Fruit fly (Drosophila melanogaster) whole organism, embryonic: Measurements from ENCODE around the gene Spn100A.
A peak's percentile ranks its signal among the peaks of the same experiment; 100 is the strongest.

Experiments used
- Abd-B ChIP-seq: fragments of 200-800 bp; sonication (Bioruptor generic); optimal IDR thresholded peaks from 2 replicates; lab custom pipeline; 2018; ENCODE audit warnings: missing biosample characterization, mild to moderate bottlenecking, missing genetic modification characterization, moderate library complexity
- CG10366 ChIP-seq: fragments of 200-800 bp; sonication (Bioruptor generic); IDR thresholded peaks from 2 replicates; pipeline ENCODE4 v1.3.6; 2022; ENCODE audit warnings: missing biosample characterization, missing genetic modification characterization
- CG12391 ChIP-seq: fragments of 200-800 bp; sonication (Bioruptor generic); optimal IDR thresholded peaks from 3 replicates; lab custom pipeline; 2018; ENCODE audit warnings: missing biosample characterization, mild to moderate bottlenecking, missing genetic modification characterization, moderate library complexity
- CG12942 ChIP-seq: fragments of 200-800 bp; sonication (Bioruptor generic); optimal IDR thresholded peaks from 3 replicates; lab custom pipeline; 2016; ENCODE audit warnings: missing biosample characterization, missing genetic modification characterization
- CG13123 ChIP-seq: fragments of 200-800 bp; sonication (Bioruptor generic); optimal IDR thresholded peaks from 2 replicates; lab custom pipeline; 2016; ENCODE audit warnings: missing biosample characterization, missing genetic modification characterization
- CG13424 ChIP-seq: fragments of 200-800 bp; sonication (Bioruptor generic); optimal IDR thresholded peaks from 2 replicates; lab custom pipeline; 2019; ENCODE audit warnings: missing biosample characterization, mild to moderate bottlenecking, missing genetic modification characterization, moderate library complexity
- CG15696 ChIP-seq: fragments of 200-800 bp; sonication (Bioruptor generic); optimal IDR thresholded peaks from 2 replicates; lab custom pipeline; 2019; ENCODE audit warnings: missing biosample characterization, mild to moderate bottlenecking, missing genetic modification characterization, moderate library complexity
- CG1603 ChIP-seq: fragments of 200-800 bp; sonication (Bioruptor generic); optimal IDR thresholded peaks from 2 replicates; lab custom pipeline; 2019; ENCODE audit warnings: missing biosample characterization, mild to moderate bottlenecking, missing genetic modification characterization, moderate library complexity
- CG17328 ChIP-seq: fragments of 200-800 bp; sonication (Bioruptor generic); IDR thresholded peaks from 2 replicates; pipeline ENCODE4 v1.3.6; 2022; ENCODE audit warnings: missing biosample characterization, missing genetic modification characterization
- CG2202 ChIP-seq: fragments of 200-800 bp; sonication (Bioruptor generic); optimal IDR thresholded peaks from 2 replicates; lab custom pipeline; 2018; ENCODE audit warnings: missing biosample characterization, mild to moderate bottlenecking, missing genetic modification characterization
- CG2678 ChIP-seq: fragments of 200-800 bp; sonication (Bioruptor generic); optimal IDR thresholded peaks from 3 replicates; lab custom pipeline; 2019; ENCODE audit warnings: missing biosample characterization, mild to moderate bottlenecking, missing genetic modification characterization, moderate library complexity
- CG30431 ChIP-seq: fragments of 200-800 bp; sonication (Bioruptor generic); optimal IDR thresholded peaks from 2 replicates; lab custom pipeline; 2017; ENCODE audit warnings: missing biosample characterization, missing genetic modification characterization
- CG4282 ChIP-seq: fragments of 200-800 bp; sonication (Bioruptor generic); optimal IDR thresholded peaks from 2 replicates; lab custom pipeline; 2016; ENCODE audit warnings: missing biosample characterization, missing genetic modification characterization
- CG4360 ChIP-seq: fragments of 200-800 bp; sonication (Bioruptor generic); IDR thresholded peaks from 2 replicates; pipeline ENCODE4 v1.3.6; 2022; ENCODE audit warnings: missing biosample characterization, missing genetic modification characterization
- CG4820 ChIP-seq: fragments of 200-800 bp; sonication (Bioruptor generic); optimal IDR thresholded peaks from 3 replicates; lab custom pipeline; 2016; ENCODE audit warnings: missing biosample characterization, missing genetic modification characterization
- CG7556 ChIP-seq: fragments of 200-800 bp; sonication (Bioruptor generic); optimal IDR thresholded peaks from 2 replicates; lab custom pipeline; 2017; ENCODE audit warnings: missing biosample characterization, mild to moderate bottlenecking, missing genetic modification characterization
- CG7839 ChIP-seq: fragments of 200-800 bp; sonication (Bioruptor generic); optimal IDR thresholded peaks from 3 replicates; lab custom pipeline; 2018; ENCODE audit warnings: missing biosample characterization, mild to moderate bottlenecking, missing genetic modification characterization, moderate library complexity
- CG7987 ChIP-seq: fragments of 200-800 bp; sonication (Bioruptor generic); optimal IDR thresholded peaks from 2 replicates; lab custom pipeline; 2018; ENCODE audit warnings: missing biosample characterization, mild to moderate bottlenecking, missing genetic modification characterization, moderate library complexity
- CG8388 ChIP-seq: fragments of 200-800 bp; sonication (Bioruptor generic); optimal IDR thresholded peaks from 2 replicates; lab custom pipeline; 2019; ENCODE audit warnings: missing biosample characterization, mild to moderate bottlenecking, missing genetic modification characterization, moderate library complexity
- CG8944 ChIP-seq: fragments of 200-800 bp; sonication (Bioruptor generic); optimal IDR thresholded peaks from 3 replicates; lab custom pipeline; 2016; ENCODE audit warnings: missing biosample characterization, missing genetic modification characterization
- D19A ChIP-seq: fragments of 200-800 bp; optimal IDR thresholded peaks from 3 replicates; lab custom pipeline; 2019; ENCODE audit warnings: missing biosample characterization, mild to moderate bottlenecking, missing genetic modification characterization, moderate library complexity
- Dip3 ChIP-seq: fragments of 200-800 bp; sonication (Bioruptor generic); optimal IDR thresholded peaks from 3 replicates; lab custom pipeline; 2016; ENCODE audit warnings: missing biosample characterization, missing genetic modification characterization
- Hr78 ChIP-seq, 2 experiments: fragments of 200-800 bp in 1 of 2; fragments of >200 bp in 1 of 2; sonication (Bioruptor generic) in 1 of 2; optimal IDR thresholded peaks; 2 replicates each; lab custom pipeline; 2017 to 2019; ENCODE audit warnings: missing biosample characterization in 2 of 2, missing genetic modification characterization in 2 of 2, mild to moderate bottlenecking in 1 of 2, moderate library complexity in 1 of 2
- Max ChIP-seq: fragments of 200-800 bp; sonication (Bioruptor generic); optimal IDR thresholded peaks from 2 replicates; lab custom pipeline; 2016; ENCODE audit warnings: missing biosample characterization, mild to moderate bottlenecking, missing genetic modification characterization
- Meics ChIP-seq: fragments of 200-800 bp; sonication (Bioruptor generic); optimal IDR thresholded peaks from 2 replicates; lab custom pipeline; 2017; ENCODE audit warnings: missing biosample characterization, mild to moderate bottlenecking, missing genetic modification characterization
- Myb ChIP-seq: fragments of 200-800 bp; sonication (Bioruptor generic); optimal IDR thresholded peaks from 2 replicates; lab custom pipeline; 2016; ENCODE audit warnings: missing biosample characterization, missing genetic modification characterization
- Xbp1 ChIP-seq: fragments of 200-800 bp; sonication (Bioruptor generic); optimal IDR thresholded peaks from 3 replicates; lab custom pipeline; 2016; ENCODE audit warnings: missing biosample characterization, mild to moderate bottlenecking, missing genetic modification characterization
- abd-A ChIP-seq: fragments of 200-800 bp; sonication (Bioruptor generic); optimal IDR thresholded peaks from 3 replicates; lab custom pipeline; 2019; ENCODE audit warnings: missing biosample characterization, mild to moderate bottlenecking, missing genetic modification characterization, moderate library complexity
- aop ChIP-seq: fragments of 200-800 bp; sonication (Bioruptor generic); IDR thresholded peaks from 2 replicates; pipeline ENCODE4 v1.3.6; 2022; ENCODE audit warnings: missing biosample characterization, missing genetic modification characterization
- dmrt11E ChIP-seq: fragments of 200-800 bp; sonication (Bioruptor generic); optimal IDR thresholded peaks from 3 replicates; lab custom pipeline; 2018; ENCODE audit warnings: missing biosample characterization, mild to moderate bottlenecking, missing genetic modification characterization, moderate library complexity
- fd96Cb ChIP-seq: fragments of 200-800 bp; sonication (Bioruptor generic); optimal IDR thresholded peaks from 2 replicates; lab custom pipeline; 2018; ENCODE audit warnings: missing biosample characterization, mild to moderate bottlenecking, missing genetic modification characterization, moderate library complexity
- gcm ChIP-seq: fragments of 200-800 bp; sonication (Bioruptor generic); optimal IDR thresholded peaks from 2 replicates; lab custom pipeline; 2019; ENCODE audit warnings: missing biosample characterization, mild to moderate bottlenecking, missing genetic modification characterization, moderate library complexity
- inv ChIP-seq: fragments of 200-800 bp; sonication (Bioruptor generic); IDR thresholded peaks from 2 replicates; pipeline ENCODE4 v1.3.6; 2022; ENCODE audit warnings: missing biosample characterization, missing genetic modification characterization; ENCODE audit not compliant: partially characterized antibody
- kay ChIP-seq: fragments of 200-800 bp; sonication (Bioruptor generic); optimal IDR thresholded peaks from 2 replicates; lab custom pipeline; 2016; ENCODE audit warnings: missing biosample characterization, missing genetic modification characterization
- lab ChIP-seq: fragments of 200-800 bp; sonication (Bioruptor generic); optimal IDR thresholded peaks from 3 replicates; lab custom pipeline; 2017; ENCODE audit warnings: missing biosample characterization, missing genetic modification characterization, mild to moderate bottlenecking, moderate library complexity, missing genetic modification reagents
- lmd ChIP-seq: fragments of 200-800 bp; sonication (Bioruptor generic); IDR thresholded peaks from 2 replicates; pipeline ENCODE4 v1.3.6; 2022; ENCODE audit warnings: missing biosample characterization, missing genetic modification characterization
- nmo ChIP-seq: fragments of 200-800 bp; sonication (Bioruptor generic); optimal IDR thresholded peaks from 2 replicates; lab custom pipeline; 2018; ENCODE audit warnings: missing biosample characterization, mild to moderate bottlenecking, missing genetic modification characterization, moderate library complexity
- prd ChIP-seq, 3 experiments: fragments of >200 bp in 2 of 3; fragments of 200-800 bp in 1 of 3; sonication (Bioruptor generic) in 1 of 3; optimal IDR thresholded peaks in 2 of 3; IDR thresholded peaks in 1 of 3; 2 replicates in 2 of 3; 3 replicates in 1 of 3; pipeline versions ENCODE4 v1.3.6 to Lab custom; 2017 to 2022; ENCODE audit warnings: missing biosample characterization in 1 of 3, missing genetic modification characterization in 1 of 3
- ranshi ChIP-seq: fragments of 200-800 bp; sonication (Bioruptor generic); IDR thresholded peaks from 2 replicates; pipeline ENCODE4 v1.3.6; 2022; ENCODE audit warnings: missing biosample characterization, missing genetic modification characterization
- row ChIP-seq: fragments of 200-800 bp; sonication (Bioruptor generic); IDR thresholded peaks from 3 replicates; pipeline ENCODE4 v1.3.6; 2022; ENCODE audit warnings: missing biosample characterization, missing genetic modification characterization
- sens ChIP-seq: fragments of 200-800 bp; sonication (Bioruptor generic); peaks from one replicate; lab custom pipeline; 2016; ENCODE audit warnings: missing biosample characterization, missing genetic modification characterization
- sisA ChIP-seq: fragments of 200-800 bp; sonication (Bioruptor generic); IDR thresholded peaks from 2 replicates; pipeline ENCODE4 v1.3.6; 2022; ENCODE audit warnings: missing biosample characterization, missing genetic modification characterization
- tin ChIP-seq: fragments of 200-800 bp; sonication (Bioruptor generic); optimal IDR thresholded peaks from 3 replicates; lab custom pipeline; 2016; ENCODE audit warnings: missing biosample characterization, missing genetic modification characterization
- unpg ChIP-seq: fragments of 200-800 bp; sonication (Bioruptor generic); optimal IDR thresholded peaks from 3 replicates; lab custom pipeline; 2018; ENCODE audit warnings: missing biosample characterization, mild to moderate bottlenecking, missing genetic modification characterization, moderate library complexity
- vvl ChIP-seq: fragments of 200-800 bp; sonication (Bioruptor generic); IDR thresholded peaks from 2 replicates; pipeline ENCODE4 v1.3.6; 2022; ENCODE audit warnings: missing biosample characterization, missing genetic modification characterization
- wor ChIP-seq: fragments of 200-800 bp; sonication (Bioruptor generic); IDR thresholded peaks from 2 replicates; pipeline ENCODE4 v1.3.6; 2022; ENCODE audit warnings: missing biosample characterization, missing genetic modification characterization
- z ChIP-seq: fragments of 200-800 bp; sonication (Bioruptor generic); IDR thresholded peaks from 3 replicates; pipeline ENCODE4 v1.3.6; 2022; ENCODE audit warnings: missing biosample characterization, missing genetic modification characterization
- zen ChIP-seq: fragments of 200-800 bp; sonication (Bioruptor generic); optimal IDR thresholded peaks from 3 replicates; lab custom pipeline; 2018; ENCODE audit warnings: missing biosample characterization, mild to moderate bottlenecking, missing genetic modification characterization, moderate library complexity
- zf30C ChIP-seq: fragments of 200-800 bp; sonication (Bioruptor generic); optimal IDR thresholded peaks from 3 replicates; lab custom pipeline; 2018; ENCODE audit warnings: missing biosample characterization, mild to moderate bottlenecking, missing genetic modification characterization
- zfh1 ChIP-seq: fragments of 200-800 bp; sonication (Bioruptor generic); IDR thresholded peaks from 3 replicates; pipeline ENCODE4 v1.3.6; 2022; ENCODE audit warnings: missing biosample characterization, missing genetic modification characterization

The Spn100A gene

dm6 chr3R:30734576-30734975 lies 44.1 kb downstream of the Spn100A start (continued):
- TF ChIP-seq Xbp1 (peak; percentile 32), sens (GFP tag; lab: Kevin White, UChicago) (peak; percentile 75), z (GFP tag; lab: Robert Waterston, UW) (no peak), tin (GFP tag; lab: Kevin White, UChicago) (peak; percentile 29), Abd-B (GFP tag; lab: Kevin White, UChicago) (peak; percentile 49), row (GFP tag; lab: Robert Waterston, UW) (peak; percentile 58), CG13424 (peak; percentile 26), wor (GFP tag; lab: Robert Waterston, UW) (0 out of 2 replicates have a peak, but pooled peaks have one; percentile 13), CG1603 (tag; lab: Kevin White, UChicago) (peak; percentile 45), zfh1 (GFP tag; lab: Robert Waterston, UW) (peak; percentile 61; the same call in 2 of the 3 replicates), Myb (GFP tag; lab: Kevin White, UChicago) (no peak), lmd (GFP tag; lab: Robert Waterston, UW) (0 out of 2 replicates have a peak, but pooled peaks have one; percentile 27), vvl (GFP tag; lab: Robert Waterston, UW) (peak; percentile 52), gcm (GFP tag; lab: Kevin White, UChicago) (peak; percentile 2), CG10366 (peak; percentile 32; the same call in 1 of the 2 replicates), dmrt11E (tag; lab: Kevin White, UChicago) (peak; percentile 85), CG13123 (GFP tag; lab: Kevin White, UChicago) (no peak), CG12391 (tag; lab: Kevin White, UChicago) (peak; percentile 68), Dip3 (no peak), Hr78 (GFP tag; optimal IDR thresholded peaks at IDR 0.05; lab: Kevin White, UChicago) (no peak), CG2678 (peak; percentile 45), abd-A (tag; lab: Kevin White, UChicago) (no peak), ranshi (peak; percentile 50; the same call in 1 of the 2 replicates), nmo (GFP tag; lab: Kevin White, UChicago) (peak; percentile 68), D19A (tag; lab: Kevin White, UChicago) (peak; percentile 50), CG7987 (GFP tag; lab: Kevin White, UChicago) (no peak), CG12942 (GFP tag; lab: Kevin White, UChicago) (no peak), zf30C (GFP tag; lab: Kevin White, UChicago) (peak; percentile 12), sisA (GFP tag; lab: Robert Waterston, UW) (peak; percentile 33; the same call in 1 of the 2 replicates), zen (tag; lab: Kevin White, UChicago) (peak; percentile 29), Meics (GFP tag; lab: Kevin White, UChicago) (no peak), kay (GFP tag; lab: Kevin White, UChicago) (no peak), CG7556 (GFP tag; lab: Kevin White, UChicago) (peak; percentile 42), CG8388 (GFP tag; lab: Kevin White, UChicago) (peak; percentile 43), CG4820 (GFP tag; lab: Kevin White, UChicago) (peak; percentile 35), CG7839 (tag; lab: Kevin White, UChicago) (peak; percentile 55), CG30431 (GFP tag; lab: Kevin White, UChicago) (no peak), unpg (GFP tag; lab: Kevin White, UChicago) (peak; percentile 46), CG17328 (GFP tag; lab: Robert Waterston, UW) (peak; percentile 57), inv (GFP tag; lab: Robert Waterston, UW) (no peak), CG4282 (no peak), lab (peak; percentile 5), fd96Cb (tag; lab: Kevin White, UChicago) (peak; percentile 28), CG2202 (peak; percentile 7), CG4360 (no peak), aop (GFP tag; lab: Robert Waterston, UW) (no peak), CG8944 (GFP tag; lab: Kevin White, UChicago) (no peak), CG15696 (tag; lab: Kevin White, UChicago) (peak; percentile 43), prd (optimal IDR thresholded peaks at IDR 0.05; lab: Kevin White, UChicago) (no peak), prd (GFP tag; IDR thresholded peaks at IDR 0.05; lab: Robert Waterston, UW) (peak; percentile 48; the same call in 2 of the 3 replicates), Max (GFP tag; lab: Kevin White, UChicago) (no peak)
